Worm (Caenorhabditis elegans) whole organism, young adult: ENCODE data around the gene T13B5.9.

Source experiments
- B0019.2 ChIP-seq: fragments of 200-800 bp; sonication (Bioruptor generic); conservative IDR thresholded peaks from 2 replicates; pipeline ENCODE4 v1.3.6; 2022; ENCODE audit warnings: missing genetic modification reagents, missing genetic modification characterization, missing compliant biosample characterization
- B0035.1 ChIP-seq: sonication (generic microtip); optimal IDR thresholded peaks from 2 replicates; lab custom pipeline; 2016; ENCODE audit warnings: missing genetic modification characterization, mild to moderate bottlenecking, missing compliant biosample characterization, missing genotype, missing genetic modification reagents
- B0261.1 ChIP-seq: sonication (generic microtip); optimal IDR thresholded peaks from 2 replicates; lab custom pipeline; 2016; ENCODE audit warnings: mild to moderate bottlenecking, missing genetic modification characterization, moderate library complexity, missing compliant biosample characterization
- B0336.3 ChIP-seq: fragments of 200-800 bp; sonication (Bioruptor generic); IDR thresholded peaks from 2 replicates; pipeline ENCODE4 v1.3.6; 2022; ENCODE audit warnings: missing genetic modification characterization, missing compliant biosample characterization
- C06A6.2 ChIP-seq: fragments of 200-800 bp; sonication (Bioruptor generic); conservative IDR thresholded peaks from 2 replicates; pipeline ENCODE4 v1.3.6; 2022; ENCODE audit warnings: missing genetic modification characterization, missing compliant biosample characterization
- F10E7.11 ChIP-seq: sonication (generic microtip); optimal IDR thresholded peaks from 2 replicates; lab custom pipeline; 2017; ENCODE audit warnings: mild to moderate bottlenecking, missing genetic modification characterization, moderate library complexity, missing compliant biosample characterization
- F23B12.7 ChIP-seq: sonication (generic microtip); optimal IDR thresholded peaks from 2 replicates; lab custom pipeline; 2017; ENCODE audit warnings: missing genetic modification characterization, mild to moderate bottlenecking, missing compliant biosample characterization, antibody characterized with exemption, moderate library complexity; ENCODE audit not compliant: insufficient read depth
- F33H1.4 ChIP-seq: fragments of 200-800 bp; sonication (Bioruptor generic); IDR thresholded peaks from 2 replicates; pipeline ENCODE4 v1.3.6; 2022; ENCODE audit warnings: missing genetic modification reagents, missing genetic modification characterization, missing compliant biosample characterization
- F37B4.10 ChIP-seq: fragments of 200-800 bp; sonication (Bioruptor generic); IDR thresholded peaks from 2 replicates; pipeline ENCODE4 v1.3.6; 2022; ENCODE audit warnings: missing genetic modification characterization, missing compliant biosample characterization
- F39B2.1 ChIP-seq: fragments of 200-800 bp; sonication (Bioruptor generic); IDR thresholded peaks from 2 replicates; pipeline ENCODE4 v1.3.6; 2022; ENCODE audit warnings: missing genetic modification reagents, missing genetic modification characterization, missing compliant biosample characterization
- F49E8.2 ChIP-seq: sonication (generic microtip); optimal IDR thresholded peaks from 3 replicates; lab custom pipeline; 2017; ENCODE audit warnings: missing genetic modification characterization, mild to moderate bottlenecking, missing compliant biosample characterization, antibody characterized with exemption, moderate library complexity; ENCODE audit not compliant: insufficient read depth
- T26A5.8 ChIP-seq: sonication (generic microtip); optimal IDR thresholded peaks from 2 replicates; lab custom pipeline; 2016; ENCODE audit warnings: missing genetic modification characterization, missing compliant biosample characterization
- Y95B8A.8 ChIP-seq: fragments of 200-800 bp; sonication (Bioruptor generic); IDR thresholded peaks from 2 replicates; pipeline ENCODE4 v1.3.6; 2022; ENCODE audit warnings: missing genetic modification reagents, missing genetic modification characterization, missing compliant biosample characterization
- aptf-3 ChIP-seq: fragments of 200-800 bp; sonication (Bioruptor generic); IDR thresholded peaks from 2 replicates; pipeline ENCODE4 v1.3.6; 2022; ENCODE audit warnings: missing genetic modification characterization, missing compliant biosample characterization
- atf-7 ChIP-seq: sonication (generic microtip); optimal IDR thresholded peaks from 2 replicates; lab custom pipeline; 2017; ENCODE audit warnings: mild to moderate bottlenecking, missing genetic modification characterization, missing compliant biosample characterization
- bed-2 ChIP-seq: fragments of 200-800 bp; sonication (Bioruptor generic); IDR thresholded peaks from 2 replicates; pipeline ENCODE4 v1.3.6; 2022; ENCODE audit warnings: missing genetic modification reagents, missing genetic modification characterization, missing compliant biosample characterization
- ccch-3 ChIP-seq: fragments of 200-800 bp; sonication (Bioruptor generic); optimal IDR thresholded peaks from 2 replicates; lab custom pipeline; 2018; ENCODE audit warnings: mild to moderate bottlenecking, missing genetic modification characterization, missing compliant biosample characterization
- cebp-1 ChIP-seq, 2 experiments: fragments of 200-800 bp in 1 of 2; sonication (Bioruptor generic) in 1 of 2; sonication (generic microtip) in 1 of 2; IDR thresholded peaks in 1 of 2; optimal IDR thresholded peaks in 1 of 2; 2 replicates each; pipeline versions ENCODE4 v1.3.6 to Lab custom; 2017 to 2022; ENCODE audit warnings: missing compliant biosample characterization in 2 of 2, missing genetic modification characterization in 2 of 2, mild to moderate bottlenecking in 1 of 2, missing genetic modification reagents in 1 of 2, moderate library complexity in 1 of 2
- cebp-2 ChIP-seq: fragments of 200-800 bp; sonication (Bioruptor generic); IDR thresholded peaks from 2 replicates; pipeline ENCODE4 v1.3.6; 2022; ENCODE audit warnings: missing genetic modification characterization, missing compliant biosample characterization
- ceh-100 ChIP-seq: fragments of 200-800 bp; sonication (Bioruptor generic); IDR thresholded peaks from 2 replicates; pipeline ENCODE4 v1.3.6; 2022; ENCODE audit warnings: missing genetic modification reagents, missing genetic modification characterization, missing compliant biosample characterization
- ceh-79 ChIP-seq: sonication (generic microtip); optimal IDR thresholded peaks from 2 replicates; lab custom pipeline; 2017; ENCODE audit warnings: mild to moderate bottlenecking, missing genetic modification characterization, missing compliant biosample characterization
- chd-7 ChIP-seq: sonication (generic microtip); optimal IDR thresholded peaks from 2 replicates; lab custom pipeline; 2016; ENCODE audit warnings: mild to moderate bottlenecking, missing genetic modification characterization, moderate library complexity, missing compliant biosample characterization
- dpl-1 ChIP-seq: fragments of 150-350 bp; optimal IDR thresholded peaks from 2 replicates; lab custom pipeline; 2014; ENCODE audit warnings: missing biosample characterization, missing genetic modification reagents, missing genetic modification characterization
- egl-18 ChIP-seq: fragments of 200-800 bp; sonication (Bioruptor generic); IDR thresholded peaks from 2 replicates; pipeline ENCODE4 v1.3.6; 2022; ENCODE audit warnings: missing genetic modification reagents, missing genetic modification characterization, missing compliant biosample characterization
- ets-4 ChIP-seq: fragments of 200-800 bp; sonication (Bioruptor generic); optimal IDR thresholded peaks from 2 replicates; lab custom pipeline; 2018; ENCODE audit warnings: mild to moderate bottlenecking, missing genetic modification characterization, missing compliant biosample characterization
- hmg-20 ChIP-seq: fragments of 200-800 bp; sonication (Bioruptor generic); IDR thresholded peaks from 2 replicates; pipeline ENCODE4 v1.3.6; 2022; ENCODE audit warnings: missing genetic modification reagents, missing genetic modification characterization, missing compliant biosample characterization
- hrde-1 ChIP-seq: sonication (generic microtip); optimal IDR thresholded peaks from 2 replicates; lab custom pipeline; 2016; ENCODE audit warnings: missing genetic modification characterization, mild to moderate bottlenecking, missing compliant biosample characterization, moderate library complexity, missing genotype, missing genetic modification reagents, borderline replicate concordance
- hsf-1 ChIP-seq: fragments of 200-800 bp; sonication (Bioruptor generic); IDR thresholded peaks from 2 replicates; pipeline ENCODE4 v1.3.6; 2022; ENCODE audit warnings: missing genetic modification reagents, missing genetic modification characterization, missing compliant biosample characterization
- let-526 ChIP-seq: fragments of 200-800 bp; sonication (Bioruptor generic); IDR thresholded peaks from 2 replicates; pipeline ENCODE4 v1.3.6; 2022; ENCODE audit warnings: missing genetic modification reagents, missing genetic modification characterization, missing compliant biosample characterization
- lin-54 ChIP-seq: fragments of 200-800 bp; sonication (Bioruptor generic); optimal IDR thresholded peaks from 2 replicates; lab custom pipeline; 2018; ENCODE audit warnings: mild to moderate bottlenecking, missing genetic modification characterization, missing compliant biosample characterization
- lsl-1 ChIP-seq: fragments of 200-800 bp; sonication (Bioruptor generic); optimal IDR thresholded peaks from 2 replicates; lab custom pipeline; 2018; ENCODE audit warnings: mild to moderate bottlenecking, missing genetic modification characterization, moderate library complexity, missing compliant biosample characterization
- lsy-27 ChIP-seq: sonication (generic microtip); optimal IDR thresholded peaks from 2 replicates; lab custom pipeline; 2017; ENCODE audit warnings: missing genetic modification characterization, mild to moderate bottlenecking, missing compliant biosample characterization, antibody characterized with exemption, missing genotype, borderline replicate concordance; ENCODE audit not compliant: insufficient read depth
- madf-6 ChIP-seq: fragments of 200-800 bp; sonication (Bioruptor generic); IDR thresholded peaks from 2 replicates; pipeline ENCODE4 v1.3.6; 2022; ENCODE audit warnings: missing genetic modification reagents, missing genetic modification characterization, missing compliant biosample characterization
- madf-8 ChIP-seq: fragments of 200-800 bp; sonication (Bioruptor generic); conservative IDR thresholded peaks from 2 replicates; pipeline ENCODE4 v1.3.6; 2022; ENCODE audit warnings: missing genetic modification reagents, missing genetic modification characterization, missing compliant biosample characterization
- mel-28 ChIP-seq: sonication (generic microtip); optimal IDR thresholded peaks from 2 replicates; lab custom pipeline; 2016; ENCODE audit warnings: borderline replicate concordance, mild to moderate bottlenecking, missing genetic modification characterization, missing compliant biosample characterization
- nhr-27 ChIP-seq: fragments of 200-800 bp; sonication (Bioruptor generic); optimal IDR thresholded peaks from 2 replicates; lab custom pipeline; 2018; ENCODE audit warnings: mild to moderate bottlenecking, missing genetic modification characterization, moderate library complexity, missing compliant biosample characterization
- rcor-1 ChIP-seq: fragments of 200-800 bp; sonication (Bioruptor generic); IDR thresholded peaks from 2 replicates; pipeline ENCODE4 v1.3.6; 2022; ENCODE audit warnings: missing genetic modification reagents, missing genetic modification characterization, missing compliant biosample characterization
- rec-8 ChIP-seq, 2 experiments: sonication (generic microtip); optimal IDR thresholded peaks; 2 replicates each; lab custom pipeline; 2016; ENCODE audit warnings: mild to moderate bottlenecking in 2 of 2, missing genetic modification characterization in 2 of 2, missing genetic modification reagents in 2 of 2, missing genotype in 2 of 2, missing biosample characterization in 1 of 2, missing compliant biosample characterization in 1 of 2, moderate library complexity in 1 of 2
- repo-1 ChIP-seq: sonication (generic microtip); optimal IDR thresholded peaks from 2 replicates; lab custom pipeline; 2017; ENCODE audit warnings: mild to moderate bottlenecking, missing genetic modification characterization, missing compliant biosample characterization
- rpc-1 ChIP-seq, 2 experiments: fragments of 150-350 bp in 1 of 2; sonication (generic microtip) in 1 of 2; optimal IDR thresholded peaks; 2 replicates each; lab custom pipeline; 2014 to 2018; ENCODE audit warnings: missing biosample characterization in 1 of 2, missing genetic modification characterization in 1 of 2, missing genetic modification reagents in 1 of 2, missing genotype in 1 of 2
- snpc-3.4 ChIP-seq: sonication (generic microtip); optimal IDR thresholded peaks from 2 replicates; lab custom pipeline; 2017; ENCODE audit warnings: missing genetic modification characterization, mild to moderate bottlenecking, missing compliant biosample characterization, antibody characterized with exemption, moderate library complexity, missing genotype, missing genetic modification reagents
- zfh-2 ChIP-seq: fragments of 200-800 bp; sonication (Bioruptor generic); conservative IDR thresholded peaks from 2 replicates; pipeline ENCODE4 v1.3.6; 2022; ENCODE audit warnings: missing genetic modification reagents, missing genetic modification characterization, missing compliant biosample characterization
- zim-3 ChIP-seq: sonication (generic microtip); optimal IDR thresholded peaks from 2 replicates; lab custom pipeline; 2017; ENCODE audit warnings: mild to moderate bottlenecking, missing genetic modification characterization, moderate library complexity, missing compliant biosample characterization
- ztf-18 ChIP-seq: sonication (generic microtip); optimal IDR thresholded peaks from 2 replicates; lab custom pipeline; 2016; ENCODE audit warnings: missing genotype, mild to moderate bottlenecking, missing genetic modification characterization, missing compliant biosample characterization
- ztf-22 ChIP-seq: fragments of 200-800 bp; sonication (Bioruptor generic); optimal IDR thresholded peaks from 2 replicates; lab custom pipeline; 2018; ENCODE audit warnings: mild to moderate bottlenecking, missing genetic modification characterization, moderate library complexity, missing compliant biosample characterization
- ztf-25 ChIP-seq: fragments of 200-800 bp; sonication (Bioruptor generic); IDR thresholded peaks from 2 replicates; pipeline ENCODE4 v1.3.6; 2022; ENCODE audit warnings: missing genetic modification reagents, missing genetic modification characterization, missing compliant biosample characterization
- ztf-6 ChIP-seq: fragments of 200-800 bp; sonication (Bioruptor generic); IDR thresholded peaks from 2 replicates; pipeline ENCODE4 v1.3.6; 2022; ENCODE audit warnings: missing genetic modification reagents, missing genetic modification characterization, missing compliant biosample characterization

The T13B5.9 gene

ce11 chrII:1152732-1153131 lies 48.4 kb upstream of the T13B5.9 start (continued):
- TF ChIP-seq dpl-1 (GFP tag; lab: Kevin White, UChicago) (no peak), egl-18 (GFP tag; lab: Robert Waterston, UW) (no peak), F33H1.4 (GFP tag; lab: Robert Waterston, UW) (no peak), cebp-1 (GFP tag; IDR thresholded peaks at IDR 0.05; lab: Robert Waterston, UW) (no peak), cebp-1 (tag; optimal IDR thresholded peaks at IDR 0.05; lab: Kevin White, UChicago) (peak; percentile 25), F37B4.10 (GFP tag; lab: Robert Waterston, UW) (no peak), atf-7 (tag; lab: Kevin White, UChicago) (no peak), aptf-3 (GFP tag; lab: Robert Waterston, UW) (no peak), let-526 (GFP tag; lab: Robert Waterston, UW) (no peak), B0019.2 (GFP tag; lab: Robert Waterston, UW) (no peak), lsl-1 (no peak), lin-54 (GFP tag; lab: Kevin White, UChicago) (peak; percentile 42), F39B2.1 (GFP tag; lab: Robert Waterston, UW) (no peak), T26A5.8 (no peak), hrde-1 (tag; lab: Kevin White, UChicago) (peak; percentile 22), ccch-3 (GFP tag; lab: Kevin White, UChicago) (no peak), F10E7.11 (tag; lab: Kevin White, UChicago) (no peak), ztf-22 (GFP tag; lab: Kevin White, UChicago) (no peak), ztf-18 (tag; lab: Kevin White, UChicago) (no peak), B0261.1 (tag; lab: Kevin White, UChicago) (no peak), F49E8.2 (tag; lab: Kevin White, UChicago) (no peak), madf-6 (GFP tag; lab: Robert Waterston, UW) (no peak), bed-2 (GFP tag; lab: Robert Waterston, UW) (no peak), hmg-20 (GFP tag; lab: Robert Waterston, UW) (no peak), ztf-25 (0 out of 2 replicates have a peak, but pooled peaks have one; percentile 28), lsy-27 (tag; lab: Kevin White, UChicago) (no peak), ztf-6 (GFP tag; lab: Robert Waterston, UW) (no peak), ceh-100 (GFP tag; lab: Robert Waterston, UW) (no peak), B0336.3 (peak; percentile 45; the same call in 1 of the 2 replicates), rec-8 (tag; optimal IDR thresholded peaks at IDR 0.05; lab: Kevin White, UChicago) (no peak), C06A6.2 (no peak), mel-28 (tag; lab: Kevin White, UChicago) (no peak), F23B12.7 (tag; lab: Kevin White, UChicago) (no peak), nhr-27 (tag; lab: Kevin White, UChicago) (no peak), rcor-1 (GFP tag; lab: Robert Waterston, UW) (no peak), zfh-2 (no peak), snpc-3.4 (tag; lab: Kevin White, UChicago) (no peak), zim-3 (tag; lab: Kevin White, UChicago) (no peak), B0035.1 (tag; lab: Kevin White, UChicago) (no peak), ceh-79 (tag; lab: Kevin White, UChicago) (no peak), cebp-2 (GFP tag; lab: Robert Waterston, UW) (0 out of 2 replicates have a peak, but pooled peaks have one; percentile 12), Y95B8A.8 (GFP tag; lab: Robert Waterston, UW) (no peak), rpc-1 (optimal IDR thresholded peaks at IDR 0.05; lab: Kevin White, UChicago) (no peak), rpc-1 (tag; optimal IDR thresholded peaks at IDR 0.05; lab: Kevin White, UChicago) (no peak), repo-1 (no peak), madf-8 (GFP tag; lab: Robert Waterston, UW) (no peak; the same call in 1 of the 2 replicates), chd-7 (tag; lab: Kevin White, UChicago) (peak; percentile 24), ets-4 (GFP tag; lab: Kevin White, UChicago) (no peak), hsf-1 (GFP tag; lab: Robert Waterston, UW) (no peak)
